Fruit fly (Drosophila melanogaster): Measurements from ENCODE around the gene Ten-a.

- TF ChIP-seq insv (optimal IDR thresholded peaks at IDR 0.05) (no peak), h (optimal IDR thresholded peaks at IDR 0.05) (no peak), Sin3A (optimal IDR thresholded peaks at IDR 0.05) (no peak), ttk (optimal IDR thresholded peaks at IDR 0.05) (no peak)
Observed at dm6 chrX:12035207-12035606, 8.3 kb upstream of the Ten-a start.

All from Kc167 (cell line).